Worm (Caenorhabditis elegans) whole organism, late embryonic: Measurements from ENCODE around the gene F53B3.5.
"Not testable (repeated sequence)": the region's sequence is repeated elsewhere in the genome, so short reads cannot be mapped to it uniquely, and the experiment has no call there.

Experiments
- F13H6.1 ChIP-seq: sonication (generic microtip); optimal IDR thresholded peaks from 2 replicates; lab custom pipeline; 2016; ENCODE audit warnings: missing genetic modification characterization, missing compliant biosample characterization
- ama-1 ChIP-seq: fragments of 150-350 bp; optimal IDR thresholded peaks from 2 replicates; lab custom pipeline; 2014

ce11 chrX:2894273-2894672 is 14.9 kb upstream of the F53B3.5 start, which contains the start of gene B0410.1:
- TF ChIP-seq F13H6.1 (tag; lab: Kevin White, UChicago); ama-1 (lab: Kevin White, UChicago): not testable (repeated sequence)
